Worm (Caenorhabditis elegans): ENCODE results near the gene unc-27.

ce11 chrX:8786687-8787086, 2.6 kb upstream of the unc-27 start:
- no peak for TF ChIP-seq sea-2 (GFP tag; optimal IDR thresholded peaks at IDR 0.05)
- TF ChIP-seq daf-12 (tag; optimal IDR thresholded peaks at IDR 0.05), result no peak
- TF ChIP-seq eor-1 (tag; optimal IDR thresholded peaks at IDR 0.05), result no peak
- TF ChIP-seq elt-2 (tag; optimal IDR thresholded peaks at IDR 0.05), result no peak
- no peak for TF ChIP-seq ceh-28 (tag; optimal IDR thresholded peaks at IDR 0.05)
- no peak for TF ChIP-seq nhr-12 (tag; optimal IDR thresholded peaks at IDR 0.05)
- no peak for TF ChIP-seq unc-62 (GFP tag; optimal IDR thresholded peaks at IDR 0.05)
- no peak for TF ChIP-seq ceh-82 (tag; optimal IDR thresholded peaks at IDR 0.05)
- no peak for TF ChIP-seq skn-1 (tag; optimal IDR thresholded peaks at IDR 0.05)
- no peak for TF ChIP-seq lsy-12 (tag; optimal IDR thresholded peaks at IDR 0.05)

Data from whole organism, L3 larva.